Worm (Caenorhabditis elegans): ENCODE data around the gene iffb-1.
A peak's percentile ranks its signal among the peaks of the same experiment; 100 is the strongest.

Gene iffb-1

ce11 chrIII:2375918-2376317 is 61.7 kb downstream of the iffb-1 start, which contains the start of gene H14E04.2:
Gene H14E04.2, plus strand, starts transcription at chrIII:2376193.
- TF ChIP-seq pqm-1 (tag; optimal IDR thresholded peaks at IDR 0.05) (peak; percentile 17), snpc-4 (tag; optimal IDR thresholded peaks at IDR 0.05) (peak; percentile 44), mdl-1 (tag; optimal IDR thresholded peaks at IDR 0.05) (no peak), R02D3.7 (tag; optimal IDR thresholded peaks at IDR 0.05) (peak; percentile 41), mml-1 (tag; optimal IDR thresholded peaks at IDR 0.05) (no peak), nfya-1 (tag; optimal IDR thresholded peaks at IDR 0.05; ENCODE audit: insufficient read depth) (peak; percentile 80), ceh-28 (tag; optimal IDR thresholded peaks at IDR 0.05) (peak; percentile 85), nhr-11 (tag; optimal IDR thresholded peaks at IDR 0.05) (peak; percentile 4), lsy-12 (tag; optimal IDR thresholded peaks at IDR 0.05) (no peak), nhr-25 (tag; optimal IDR thresholded peaks at IDR 0.05) (peak; percentile 78), fos-1 (tag; optimal IDR thresholded peaks at IDR 0.05) (no peak), ceh-9 (tag; optimal IDR thresholded peaks at IDR 0.05) (no peak), nhr-67 (tag; optimal IDR thresholded peaks at IDR 0.05) (no peak), lin-39 (tag; optimal IDR thresholded peaks at IDR 0.05) (peak; percentile 37), pha-4 (tag; optimal IDR thresholded peaks at IDR 0.05) (peak; percentile 85), elt-2 (tag; optimal IDR thresholded peaks at IDR 0.05) (no peak), skn-1 (tag; optimal IDR thresholded peaks at IDR 0.05) (peak; percentile 31), ztf-11 (tag; optimal IDR thresholded peaks at IDR 0.05) (no peak), egl-27 (tag; optimal IDR thresholded peaks at IDR 0.05) (no peak), lin-15B (tag; optimal IDR thresholded peaks at IDR 0.05) (peak; percentile 81), jun-1 (tag; optimal IDR thresholded peaks at IDR 0.05) (peak; percentile 24), daf-12 (tag; optimal IDR thresholded peaks at IDR 0.05) (no peak), nhr-12 (tag; optimal IDR thresholded peaks at IDR 0.05) (no peak), unc-39 (tag; optimal IDR thresholded peaks at IDR 0.05) (no peak), nhr-76 (tag; optimal IDR thresholded peaks at IDR 0.05) (no peak), hmg-11 (tag; optimal IDR thresholded peaks at IDR 0.05) (peak; percentile 14), nhr-237 (tag; optimal IDR thresholded peaks at IDR 0.05) (no peak), nhr-28 (tag; optimal IDR thresholded peaks at IDR 0.05) (no peak), nhr-23 (tag; optimal IDR thresholded peaks at IDR 0.05) (peak; percentile 88), ama-1 (optimal IDR thresholded peaks at IDR 0.05) (no peak), ceh-82 (tag; optimal IDR thresholded peaks at IDR 0.05) (peak; percentile 11), egl-5 (tag; optimal IDR thresholded peaks at IDR 0.05) (peak; percentile 28)

All from whole organism, L3 larva.